Worm (Caenorhabditis elegans) whole organism, early embryonic: ENCODE results near the gene cnc-1.

Experiments
- B0310.2 ChIP-seq: sonication (generic microtip); optimal IDR thresholded peaks from 2 replicates; lab custom pipeline; 2016; ENCODE audit warnings: mild to moderate bottlenecking, missing genetic modification characterization, missing compliant biosample characterization
- ama-1 ChIP-seq: fragments of 150-350 bp; optimal IDR thresholded peaks from 2 replicates; lab custom pipeline; 2014
- ceh-36 ChIP-seq: sonication (generic microtip); optimal IDR thresholded peaks from 2 replicates; lab custom pipeline; 2016; ENCODE audit warnings: missing genetic modification characterization, inconsistent platforms, missing compliant biosample characterization
- ets-7 ChIP-seq: sonication (generic microtip); optimal IDR thresholded peaks from 2 replicates; lab custom pipeline; 2016; ENCODE audit warnings: missing genotype, missing genetic modification characterization, missing compliant biosample characterization
- flt-1 ChIP-seq: fragments of 200-800 bp; sonication (Bioruptor generic); IDR thresholded peaks from 2 replicates; pipeline ENCODE4 v1.3.6; 2022; ENCODE audit warnings: missing genetic modification characterization, missing compliant biosample characterization
- hmbx-1 ChIP-seq: sonication (generic microtip); optimal IDR thresholded peaks from 2 replicates; lab custom pipeline; 2016; ENCODE audit warnings: mild to moderate bottlenecking, missing genetic modification characterization, missing compliant biosample characterization
- hmg-4 ChIP-seq: fragments of 200-800 bp; sonication (Bioruptor generic); optimal IDR thresholded peaks from 2 replicates; lab custom pipeline; 2018; ENCODE audit warnings: mild to moderate bottlenecking, missing genetic modification characterization, missing compliant biosample characterization
- hnd-1 ChIP-seq: sonication (generic microtip); optimal IDR thresholded peaks from 2 replicates; lab custom pipeline; 2016; ENCODE audit warnings: missing genetic modification characterization, missing compliant biosample characterization
- pes-1 ChIP-seq: fragments of 200-800 bp; sonication (Bioruptor generic); IDR thresholded peaks from 2 replicates; pipeline ENCODE4 v1.3.6; 2022; ENCODE audit warnings: missing genetic modification reagents, missing genetic modification characterization, missing compliant biosample characterization
- scrt-1 ChIP-seq: fragments of 200-800 bp; sonication (Bioruptor generic); IDR thresholded peaks from 2 replicates; pipeline ENCODE4 v1.3.6; 2022; ENCODE audit warnings: missing genetic modification characterization, missing compliant biosample characterization
- sea-1 ChIP-seq: fragments of 200-800 bp; sonication (Bioruptor generic); conservative IDR thresholded peaks from 2 replicates; pipeline ENCODE4 v1.3.6; 2022; ENCODE audit warnings: missing genetic modification characterization, missing compliant biosample characterization
- tbx-11 ChIP-seq: fragments of 200-800 bp; sonication (Bioruptor generic); IDR thresholded peaks from 2 replicates; pipeline ENCODE4 v1.3.6; 2022; ENCODE audit warnings: missing genetic modification characterization, missing compliant biosample characterization
- tbx-37 ChIP-seq: fragments of 200-800 bp; sonication (Bioruptor generic); conservative IDR thresholded peaks from 2 replicates; pipeline ENCODE4 v1.3.6; 2022; ENCODE audit warnings: missing genetic modification reagents, missing genetic modification characterization, missing compliant biosample characterization
- tra-4 ChIP-seq: sonication (generic microtip); optimal IDR thresholded peaks from 2 replicates; lab custom pipeline; 2017; ENCODE audit warnings: missing genetic modification characterization, missing compliant biosample characterization

DNA sequence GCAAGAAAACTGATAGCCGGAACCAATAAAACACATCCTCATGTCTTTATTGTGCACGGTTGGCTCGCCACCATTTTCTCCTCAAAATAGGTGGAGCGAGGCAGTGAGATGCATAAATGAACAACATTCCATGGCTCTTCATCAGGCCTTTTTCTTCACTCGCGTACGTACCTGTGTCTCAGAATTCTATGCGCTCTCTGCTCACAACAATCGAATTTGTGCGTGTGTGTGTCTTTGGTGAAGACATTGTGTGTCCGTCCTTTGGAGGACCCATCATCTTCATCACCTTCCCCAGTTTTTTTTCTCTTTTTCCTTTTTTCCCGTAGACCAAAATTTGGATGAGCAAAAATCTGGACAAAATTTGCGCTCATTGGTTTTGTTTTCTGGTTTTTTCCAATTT is 21.8 kb downstream of the cnc-1 start:
- TF ChIP-seq sea-1 (GFP tag; lab: Robert Waterston, UW), result no peak
- no peak for TF ChIP-seq flt-1 (GFP tag; lab: Robert Waterston, UW)
- no peak for TF ChIP-seq ama-1 (lab: Kevin White, UChicago)
- TF ChIP-seq B0310.2 (tag; lab: Kevin White, UChicago), result no peak
- TF ChIP-seq hmg-4 (GFP tag; lab: Kevin White, UChicago), result no peak
- TF ChIP-seq tra-4, result no peak
- TF ChIP-seq hmbx-1 (tag; lab: Kevin White, UChicago), result no peak
- no peak for TF ChIP-seq pes-1 (GFP tag; lab: Robert Waterston, UW)
- no peak for TF ChIP-seq ets-7 (tag; lab: Kevin White, UChicago)
- TF ChIP-seq tbx-11 (GFP tag; lab: Robert Waterston, UW), result no peak
- no peak for TF ChIP-seq hnd-1
- TF ChIP-seq scrt-1 (GFP tag; lab: Robert Waterston, UW), result no peak
- no peak for TF ChIP-seq ceh-36 (tag; lab: Kevin White, UChicago)
- no peak for TF ChIP-seq tbx-37
